Worm (Caenorhabditis elegans): ENCODE results near the gene W08F4.5.
A peak's percentile ranks its signal among the peaks of the same experiment; 100 is the strongest.
"Not testable (repeated sequence)": the region's sequence is repeated elsewhere in the genome, so short reads cannot be mapped to it uniquely, and the experiment has no call there.

Gene W08F4.5

ce11 chrII:568776-569175 is at the start of gene W08F4.5:
Gene W08F4.5, minus strand, starts transcription at chrII:568876.
- TF ChIP-seq ztf-16 (tag; optimal IDR thresholded peaks at IDR 0.05), result no peak
- no peak for TF ChIP-seq unc-86 (tag; optimal IDR thresholded peaks at IDR 0.05)

ce11 chrII:614701-615100 is 46.0 kb upstream of the W08F4.5 start:
- TF ChIP-seq ceh-6 (GFP tag; optimal IDR thresholded peaks at IDR 0.05), result no peak
- TF ChIP-seq ceh-48 (tag; optimal IDR thresholded peaks at IDR 0.05), result peak; percentile 48

- not testable (repeated sequence) for TF ChIP-seq C08G9.2 (tag; optimal IDR thresholded peaks at IDR 0.05); ama-1 (optimal IDR thresholded peaks at IDR 0.05); ceh-34 (tag; optimal IDR thresholded peaks at IDR 0.05)
Observed at ce11 chrII:612361-612760, 43.7 kb upstream of the W08F4.5 start, which contains the start of gene clec-118. Gene clec-118, minus strand, starts transcription at chrII:612461.

- TF ChIP-seq dmd-4 (tag; optimal IDR thresholded peaks at IDR 0.05; ENCODE audit: borderline replicate concordance) (no peak), K09A11.1 (tag; optimal IDR thresholded peaks at IDR 0.05; ENCODE audit: insufficient read depth) (no peak), rnt-1 (tag; optimal IDR thresholded peaks at IDR 0.05) (no peak), T23F11.4 (GFP tag; optimal IDR thresholded peaks at IDR 0.05) (no peak), ceh-2 (tag; optimal IDR thresholded peaks at IDR 0.05) (no peak), dve-1 (tag; optimal IDR thresholded peaks at IDR 0.05) (no peak), hlh-30 (tag; optimal IDR thresholded peaks at IDR 0.05; ENCODE audit: insufficient read depth) (no peak), ceh-19 (GFP tag; optimal IDR thresholded peaks at IDR 0.05) (no peak), unc-42 (tag; optimal IDR thresholded peaks at IDR 0.05) (no peak), ceh-34 (tag; optimal IDR thresholded peaks at IDR 0.05) (no peak), pha-4 (tag; optimal IDR thresholded peaks at IDR 0.05) (no peak), hlh-13 (GFP tag; optimal IDR thresholded peaks at IDR 0.05) (no peak), pros-1 (tag; optimal IDR thresholded peaks at IDR 0.05) (no peak), mec-3 (tag; optimal IDR thresholded peaks at IDR 0.05; ENCODE audit: borderline replicate concordance) (no peak), tbx-2 (tag; optimal IDR thresholded peaks at IDR 0.05) (no peak)
Observed at ce11 chrII:608757-609156, 40.1 kb upstream of the W08F4.5 start, which contains the start of gene W04H10.1. Gene W04H10.1, plus strand, starts transcription at chrII:609057.

ce11 chrII:608341-608740 is 39.7 kb upstream of the W08F4.5 start, which contains the start of gene W04H10.6:
Gene W04H10.6, minus strand, starts transcription at chrII:608441.
- no peak for TF ChIP-seq pha-4 (tag; optimal IDR thresholded peaks at IDR 0.05)
- TF ChIP-seq hlh-30 (tag; optimal IDR thresholded peaks at IDR 0.05; ENCODE audit: insufficient read depth), result peak; percentile 18

ce11 chrII:606033-606432 is 37.4 kb upstream of the W08F4.5 start, which contains the start of gene W04H10.5:
Gene W04H10.5, plus strand, starts transcription at chrII:606333.
- no peak for TF ChIP-seq C08G9.2 (tag; optimal IDR thresholded peaks at IDR 0.05)
- TF ChIP-seq hlh-8 (tag; optimal IDR thresholded peaks at IDR 0.05), result no peak
- TF ChIP-seq ceh-45 (GFP tag; IDR thresholded peaks at IDR 0.05), result no peak
- no peak for TF ChIP-seq T23F11.4 (GFP tag; optimal IDR thresholded peaks at IDR 0.05)
- no peak for TF ChIP-seq npax-4 (tag; optimal IDR thresholded peaks at IDR 0.05)
- no peak for TF ChIP-seq hlh-15 (tag; optimal IDR thresholded peaks at IDR 0.05)
- TF ChIP-seq pag-3 (tag; optimal IDR thresholded peaks at IDR 0.05; ENCODE audit: borderline replicate concordance), result no peak
- TF ChIP-seq K09A11.1 (tag; optimal IDR thresholded peaks at IDR 0.05; ENCODE audit: insufficient read depth), result no peak
- TF ChIP-seq hlh-30 (tag; optimal IDR thresholded peaks at IDR 0.05; ENCODE audit: insufficient read depth), result no peak
- TF ChIP-seq pha-2 (tag; optimal IDR thresholded peaks at IDR 0.05), result no peak
- no peak for TF ChIP-seq ceh-2 (tag; optimal IDR thresholded peaks at IDR 0.05)
- TF ChIP-seq dve-1 (tag; optimal IDR thresholded peaks at IDR 0.05), result no peak
- no peak for TF ChIP-seq odd-2 (tag; optimal IDR thresholded peaks at IDR 0.05)
- TF ChIP-seq ama-1 (optimal IDR thresholded peaks at IDR 0.05), result no peak
- no peak for TF ChIP-seq syd-9 (tag; optimal IDR thresholded peaks at IDR 0.05)
- TF ChIP-seq pat-9 (tag; optimal IDR thresholded peaks at IDR 0.05), result no peak
- no peak for TF ChIP-seq pros-1 (tag; optimal IDR thresholded peaks at IDR 0.05)
- no peak for TF ChIP-seq ceh-9 (tag; optimal IDR thresholded peaks at IDR 0.05)
- no peak for TF ChIP-seq C38D4.7 (GFP tag; optimal IDR thresholded peaks at IDR 0.05)
- TF ChIP-seq ref-2 (tag; optimal IDR thresholded peaks at IDR 0.05), result no peak
